Worm (Caenorhabditis elegans) whole organism, mixed stage, embryonic: ENCODE data around the gene F10E9.7.

Experiments
- M03D4.4 ChIP-seq: sonication (generic microtip); optimal IDR thresholded peaks from 2 replicates; lab custom pipeline; 2017; ENCODE audit warnings: mild to moderate bottlenecking, missing genetic modification characterization, missing compliant biosample characterization
- blmp-1 ChIP-seq: fragments of 150-350 bp; optimal IDR thresholded peaks from 2 replicates; lab custom pipeline; 2014; ENCODE audit warnings: missing biosample characterization, missing genetic modification characterization
- ceh-39 ChIP-seq: fragments of 150-350 bp; optimal IDR thresholded peaks from 2 replicates; lab custom pipeline; 2014; ENCODE audit warnings: missing biosample characterization, missing genetic modification characterization
- ceh-43 ChIP-seq: fragments of 200-800 bp; sonication (Bioruptor generic); optimal IDR thresholded peaks from 2 replicates; lab custom pipeline; 2018; ENCODE audit warnings: mild to moderate bottlenecking, missing genetic modification characterization, moderate library complexity, missing compliant biosample characterization
- ceh-83 ChIP-seq: fragments of 200-800 bp; sonication (Bioruptor generic); optimal IDR thresholded peaks from 2 replicates; lab custom pipeline; 2018; ENCODE audit warnings: mild to moderate bottlenecking, missing genetic modification characterization, missing compliant biosample characterization
- ces-1 ChIP-seq: fragments of 150-350 bp; optimal IDR thresholded peaks from 2 replicates; lab custom pipeline; 2014; ENCODE audit warnings: missing biosample characterization, missing genetic modification reagents, missing genetic modification characterization
- cnd-1 ChIP-seq: fragments of 200-800 bp; sonication (Bioruptor generic); optimal IDR thresholded peaks from 2 replicates; lab custom pipeline; 2018; ENCODE audit warnings: mild to moderate bottlenecking, missing genetic modification characterization, missing compliant biosample characterization
- drap-1 ChIP-seq: fragments of 200-800 bp; sonication (Bioruptor generic); optimal IDR thresholded peaks from 3 replicates; lab custom pipeline; 2018; ENCODE audit warnings: mild to moderate bottlenecking, missing genetic modification characterization, missing compliant biosample characterization
- elt-1 ChIP-seq: sonication (generic microtip); optimal IDR thresholded peaks from 2 replicates; lab custom pipeline; 2017; ENCODE audit warnings: missing genetic modification characterization, mild to moderate bottlenecking, missing compliant biosample characterization, antibody characterized with exemption, moderate library complexity, borderline replicate concordance; ENCODE audit not compliant: insufficient read depth
- elt-3 ChIP-seq: fragments of 150-350 bp; optimal IDR thresholded peaks from 2 replicates; lab custom pipeline; 2014; ENCODE audit warnings: missing biosample characterization, missing genetic modification characterization
- flh-1 ChIP-seq: fragments of 200-800 bp; sonication (Bioruptor generic); optimal IDR thresholded peaks from 2 replicates; lab custom pipeline; 2018; ENCODE audit warnings: mild to moderate bottlenecking, missing genetic modification characterization, moderate library complexity, missing compliant biosample characterization
- ham-2 ChIP-seq: fragments of 200-800 bp; sonication (Bioruptor generic); optimal IDR thresholded peaks from 2 replicates; lab custom pipeline; 2018; ENCODE audit warnings: mild to moderate bottlenecking, missing genetic modification characterization, missing compliant biosample characterization
- hlh-1 ChIP-seq: fragments of 150-350 bp; optimal IDR thresholded peaks from 2 replicates; lab custom pipeline; 2014; ENCODE audit warnings: missing biosample characterization, missing genetic modification reagents, missing genetic modification characterization
- lin-13 ChIP-seq: fragments of 150-350 bp; optimal IDR thresholded peaks from 2 replicates; lab custom pipeline; 2014; ENCODE audit warnings: missing biosample characterization, missing genetic modification characterization
- lin-32 ChIP-seq: fragments of 200-800 bp; sonication (Bioruptor generic); optimal IDR thresholded peaks from 2 replicates; lab custom pipeline; 2018; ENCODE audit warnings: mild to moderate bottlenecking, missing genetic modification characterization, missing compliant biosample characterization
- lsy-2 ChIP-seq: fragments of 150-350 bp; optimal IDR thresholded peaks from 2 replicates; lab custom pipeline; 2014; ENCODE audit warnings: missing biosample characterization, missing genetic modification characterization
- mab-5 ChIP-seq: fragments of 150-350 bp; optimal IDR thresholded peaks from 2 replicates; lab custom pipeline; 2014; ENCODE audit warnings: missing biosample characterization, missing genetic modification characterization
- mep-1 ChIP-seq: fragments of 150-350 bp; optimal IDR thresholded peaks from 2 replicates; lab custom pipeline; 2017; ENCODE audit warnings: missing biosample characterization, missing genetic modification reagents, missing genetic modification characterization, inconsistent platforms
- mls-2 ChIP-seq: sonication (generic microtip); optimal IDR thresholded peaks from 2 replicates; lab custom pipeline; 2016; ENCODE audit warnings: mild to moderate bottlenecking, missing genetic modification characterization, moderate library complexity, missing compliant biosample characterization
- nhr-12 ChIP-seq: fragments of 150-350 bp; optimal IDR thresholded peaks from 2 replicates; lab custom pipeline; 2014; ENCODE audit warnings: missing biosample characterization, missing genetic modification characterization
- nhr-2 ChIP-seq: fragments of 150-350 bp; optimal IDR thresholded peaks from 2 replicates; lab custom pipeline; 2014; ENCODE audit warnings: missing biosample characterization, missing genetic modification characterization
- nhr-237 ChIP-seq: fragments of 150-350 bp; optimal IDR thresholded peaks from 2 replicates; lab custom pipeline; 2014; ENCODE audit warnings: missing biosample characterization, missing genetic modification characterization
- nhr-28 ChIP-seq: fragments of 150-350 bp; optimal IDR thresholded peaks from 2 replicates; lab custom pipeline; 2014; ENCODE audit warnings: missing biosample characterization, missing genetic modification characterization
- nhr-76 ChIP-seq: sonication (generic microtip); optimal IDR thresholded peaks from 2 replicates; lab custom pipeline; 2017; ENCODE audit warnings: missing biosample characterization, missing genetic modification characterization
- sem-2 ChIP-seq: fragments of 200-800 bp; sonication (Bioruptor generic); optimal IDR thresholded peaks from 2 replicates; lab custom pipeline; 2018; ENCODE audit warnings: mild to moderate bottlenecking, missing genetic modification characterization, missing compliant biosample characterization
- snpc-4 ChIP-seq: fragments of 150-350 bp; optimal IDR thresholded peaks from 2 replicates; lab custom pipeline; 2014; ENCODE audit warnings: missing biosample characterization, missing genetic modification characterization
- tbx-8 ChIP-seq: fragments of 200-800 bp; sonication (Bioruptor generic); optimal IDR thresholded peaks from 2 replicates; lab custom pipeline; 2018; ENCODE audit warnings: mild to moderate bottlenecking, missing genetic modification characterization, moderate library complexity, missing compliant biosample characterization
- unc-120 ChIP-seq: sonication (generic microtip); optimal IDR thresholded peaks from 2 replicates; lab custom pipeline; 2017; ENCODE audit warnings: missing genetic modification characterization, missing compliant biosample characterization; ENCODE audit not compliant: poor library complexity, severe bottlenecking
- unc-39 ChIP-seq: fragments of 150-350 bp; optimal IDR thresholded peaks from 2 replicates; lab custom pipeline; 2014; ENCODE audit warnings: missing biosample characterization, missing genetic modification characterization
- unc-62 ChIP-seq: fragments of 150-350 bp; optimal IDR thresholded peaks from 2 replicates; lab custom pipeline; 2014; ENCODE audit warnings: missing biosample characterization, missing genetic modification reagents, missing genetic modification characterization

The F10E9.7 gene

DNA sequence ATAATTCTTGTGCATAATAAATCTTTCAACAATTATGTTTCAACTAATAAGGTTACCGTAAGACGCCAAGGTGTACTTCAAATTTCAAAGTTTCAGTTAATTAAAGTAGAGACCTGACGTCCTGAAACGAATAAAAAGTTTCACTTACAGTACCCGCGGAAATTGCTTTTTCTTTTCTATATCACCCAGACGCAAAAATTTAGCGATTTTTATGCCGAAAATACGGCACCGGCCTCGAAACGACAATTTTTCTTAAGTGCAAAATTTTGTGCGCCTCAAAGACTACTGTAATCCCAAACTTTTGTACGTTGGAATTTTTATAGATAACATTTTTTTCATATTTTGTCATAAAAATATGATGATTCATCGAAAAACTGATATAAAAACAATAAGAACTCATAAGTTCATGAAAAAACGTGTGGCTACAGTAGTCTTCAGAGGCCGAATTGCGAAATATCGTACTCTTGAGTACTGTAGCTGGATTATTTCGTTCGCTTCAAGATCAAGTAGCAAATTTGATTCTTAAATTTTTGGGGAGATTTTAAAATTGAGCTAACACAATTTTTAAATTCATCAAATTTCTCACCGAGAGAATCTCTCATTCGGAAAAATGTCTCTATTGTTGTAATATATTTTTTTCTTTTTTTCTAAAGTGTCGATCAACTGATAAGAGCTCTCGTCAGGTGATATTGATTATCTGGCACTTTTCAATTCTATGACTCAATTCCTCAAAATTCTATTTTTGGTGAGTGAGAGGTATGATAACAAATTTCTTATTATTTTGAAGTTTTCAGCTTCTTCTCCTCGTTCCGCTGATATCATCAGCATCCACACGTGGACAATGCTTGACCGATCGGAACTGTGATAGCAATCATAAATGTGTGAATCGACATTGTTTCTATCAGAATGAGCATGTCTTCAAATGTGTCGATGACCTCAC is 18.6 kb upstream of the F10E9.7 start, which contains the start of gene ZC262.13:
ZC262.13 (plus strand) TSS at position 641 of the 940 bp plus-strand sequence.
- TF ChIP-seq mep-1 (tag; lab: Kevin White, UChicago) (no peak), mls-2 (tag; lab: Kevin White, UChicago) (no peak), lin-13 (tag; lab: Kevin White, UChicago) (no peak), drap-1 (GFP tag; lab: Kevin White, UChicago) (no peak), elt-3 (tag; lab: Kevin White, UChicago) (no peak), nhr-12 (tag; lab: Kevin White, UChicago) (no peak), nhr-28 (no peak), snpc-4 (tag; lab: Kevin White, UChicago) (no peak), ces-1 (GFP tag; lab: Kevin White, UChicago) (no peak), lin-32 (GFP tag; lab: Kevin White, UChicago) (no peak), ceh-39 (tag; lab: Kevin White, UChicago) (no peak), lsy-2 (tag; lab: Kevin White, UChicago) (no peak), cnd-1 (tag; lab: Kevin White, UChicago) (no peak), mab-5 (tag; lab: Kevin White, UChicago) (no peak), nhr-2 (tag; lab: Kevin White, UChicago) (no peak), ceh-43 (GFP tag; lab: Kevin White, UChicago) (no peak)

ce11 chrIII:8324412-8324811 is 17.2 kb upstream of the F10E9.7 start, which contains the start of gene F10E9.12:
Gene F10E9.12, plus strand, starts transcription at chrIII:8324542.
- TF ChIP-seq ceh-83 (GFP tag; lab: Kevin White, UChicago), result no peak
- TF ChIP-seq ham-2 (GFP tag; lab: Kevin White, UChicago), result no peak
- no peak for TF ChIP-seq tbx-8 (GFP tag; lab: Kevin White, UChicago)
- no peak for TF ChIP-seq blmp-1 (tag; lab: Kevin White, UChicago)
- no peak for TF ChIP-seq mls-2 (tag; lab: Kevin White, UChicago)
- no peak for TF ChIP-seq mep-1 (tag; lab: Kevin White, UChicago)
- no peak for TF ChIP-seq nhr-28
- no peak for TF ChIP-seq flh-1
- TF ChIP-seq nhr-237 (tag; lab: Kevin White, UChicago), result no peak
- no peak for TF ChIP-seq drap-1 (GFP tag; lab: Kevin White, UChicago)
- no peak for TF ChIP-seq unc-39 (tag; lab: Kevin White, UChicago)
- TF ChIP-seq unc-120 (tag; lab: Kevin White, UChicago), result no peak

- TF ChIP-seq unc-120 (tag; lab: Kevin White, UChicago) (no peak), flh-1 (no peak)
These were observed 15.5 kb upstream of the F10E9.7 start, which contains the start of gene F10E9.1 for ce11 chrIII:8322645-8323213. Gene F10E9.1, plus strand, starts transcription at chrIII:8323163.

DNA sequence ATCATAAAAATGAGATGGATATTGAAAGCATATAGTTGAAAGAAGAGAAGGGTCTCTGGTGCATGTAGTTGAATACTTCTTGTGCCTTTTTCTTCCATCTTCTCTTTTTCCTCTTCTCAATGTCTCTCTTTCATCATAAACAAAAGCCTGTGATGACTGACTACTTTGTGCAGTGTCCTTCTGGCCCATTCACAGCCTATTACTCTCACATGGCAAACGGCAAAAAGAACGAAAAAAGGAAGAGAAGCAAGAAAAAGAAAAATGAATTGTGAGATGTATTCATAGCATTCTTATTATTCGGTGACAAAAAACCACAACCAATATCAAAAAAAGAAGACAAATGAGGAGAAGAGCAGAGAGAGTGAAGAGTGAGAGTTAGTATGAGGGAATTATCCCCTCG is 14.0 kb upstream of the F10E9.7 start:
- TF ChIP-seq ces-1 (GFP tag; lab: Kevin White, UChicago), result no peak

ce11 chrIII:8320183-8320582 is 12.9 kb upstream of the F10E9.7 start, which contains the start of gene F10E9.10:
Gene F10E9.10, minus strand, starts transcription at chrIII:8320283.
- no peak for TF ChIP-seq blmp-1 (tag; lab: Kevin White, UChicago)
- TF ChIP-seq hlh-1 (tag; lab: Kevin White, UChicago), result no peak
- TF ChIP-seq sem-2, result no peak
- no peak for TF ChIP-seq elt-3 (tag; lab: Kevin White, UChicago)
- TF ChIP-seq lin-32 (GFP tag; lab: Kevin White, UChicago), result no peak
- TF ChIP-seq unc-62, result no peak
- TF ChIP-seq nhr-76, result no peak
- no peak for TF ChIP-seq ceh-43 (GFP tag; lab: Kevin White, UChicago)
- TF ChIP-seq nhr-237 (tag; lab: Kevin White, UChicago), result no peak
- no peak for TF ChIP-seq ceh-39 (tag; lab: Kevin White, UChicago)
- no peak for TF ChIP-seq nhr-12 (tag; lab: Kevin White, UChicago)
- no peak for TF ChIP-seq unc-39 (tag; lab: Kevin White, UChicago)
- no peak for TF ChIP-seq mls-2 (tag; lab: Kevin White, UChicago)
- no peak for TF ChIP-seq lin-13 (tag; lab: Kevin White, UChicago)
- no peak for TF ChIP-seq snpc-4 (tag; lab: Kevin White, UChicago)
- no peak for TF ChIP-seq ces-1 (GFP tag; lab: Kevin White, UChicago)
- TF ChIP-seq M03D4.4 (tag; lab: Kevin White, UChicago), result no peak
- no peak for TF ChIP-seq ham-2 (GFP tag; lab: Kevin White, UChicago)
- TF ChIP-seq elt-1 (tag; lab: Kevin White, UChicago), result no peak
